Worm (Caenorhabditis elegans): ENCODE results near the gene R03H10.1.

R03H10.1 gene

DNA sequence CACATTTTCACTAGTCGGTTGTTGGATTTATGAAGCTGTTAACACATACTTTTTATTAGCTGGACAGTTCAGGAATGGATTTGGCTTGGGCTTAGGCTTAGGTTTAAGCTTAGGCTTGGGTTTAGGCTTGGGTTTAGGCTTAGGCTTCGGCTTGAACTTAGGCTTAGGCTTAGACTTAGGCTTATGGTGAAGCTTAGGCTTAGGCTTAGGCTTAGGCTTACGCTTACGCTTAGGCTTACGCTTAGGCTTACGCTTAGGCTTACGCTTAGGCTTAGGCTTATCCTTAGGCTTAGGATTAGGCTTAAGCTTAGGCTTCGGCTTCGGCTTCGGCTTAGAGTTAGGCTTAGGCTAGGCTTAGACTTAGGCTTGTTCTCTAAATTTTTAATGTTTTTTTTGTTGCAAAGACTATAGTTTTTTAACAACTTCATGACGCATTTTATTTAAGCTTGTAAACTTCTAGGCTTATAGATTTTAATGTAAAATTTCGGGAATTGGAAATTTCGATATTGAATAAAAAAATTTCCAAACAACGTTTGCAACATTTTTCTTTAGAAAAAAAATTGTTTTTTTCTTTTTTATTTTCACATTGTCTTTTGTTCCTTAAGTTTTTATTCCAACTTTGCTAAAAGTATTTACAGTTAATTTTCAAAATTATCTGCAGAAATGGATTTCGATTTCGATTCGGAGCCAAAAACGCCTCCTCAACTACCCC lies 24.8 kb upstream of the R03H10.1 start, which contains the start of gene R03H10.2:
Gene R03H10.2, plus strand, starts transcription at position 662 of the 712 bp plus-strand sequence.
- TF ChIP-seq R02D3.7 (tag; optimal IDR thresholded peaks at IDR 0.05) (no peak), lin-39 (tag; optimal IDR thresholded peaks at IDR 0.05) (no peak), nfya-1 (tag; optimal IDR thresholded peaks at IDR 0.05; ENCODE audit: insufficient read depth) (no peak), nhr-76 (tag; optimal IDR thresholded peaks at IDR 0.05) (no peak), pha-4 (tag; optimal IDR thresholded peaks at IDR 0.05) (no peak), ama-1 (optimal IDR thresholded peaks at IDR 0.05) (no peak), nhr-77 (tag; optimal IDR thresholded peaks at IDR 0.05) (no peak), nhr-237 (tag; optimal IDR thresholded peaks at IDR 0.05) (no peak), pqm-1 (tag; optimal IDR thresholded peaks at IDR 0.05) (no peak), unc-39 (tag; optimal IDR thresholded peaks at IDR 0.05) (no peak), ztf-11 (tag; optimal IDR thresholded peaks at IDR 0.05) (no peak), ztf-4 (tag; optimal IDR thresholded peaks at IDR 0.05) (no peak), nhr-67 (tag; optimal IDR thresholded peaks at IDR 0.05) (no peak), aly-2 (tag; optimal IDR thresholded peaks at IDR 0.05) (no peak), zag-1 (tag; optimal IDR thresholded peaks at IDR 0.05) (no peak), nhr-43 (tag; optimal IDR thresholded peaks at IDR 0.05; ENCODE audit: poor library complexity, severe bottlenecking) (no peak), ceh-82 (tag; optimal IDR thresholded peaks at IDR 0.05) (no peak), nhr-25 (tag; optimal IDR thresholded peaks at IDR 0.05) (no peak)

DNA sequence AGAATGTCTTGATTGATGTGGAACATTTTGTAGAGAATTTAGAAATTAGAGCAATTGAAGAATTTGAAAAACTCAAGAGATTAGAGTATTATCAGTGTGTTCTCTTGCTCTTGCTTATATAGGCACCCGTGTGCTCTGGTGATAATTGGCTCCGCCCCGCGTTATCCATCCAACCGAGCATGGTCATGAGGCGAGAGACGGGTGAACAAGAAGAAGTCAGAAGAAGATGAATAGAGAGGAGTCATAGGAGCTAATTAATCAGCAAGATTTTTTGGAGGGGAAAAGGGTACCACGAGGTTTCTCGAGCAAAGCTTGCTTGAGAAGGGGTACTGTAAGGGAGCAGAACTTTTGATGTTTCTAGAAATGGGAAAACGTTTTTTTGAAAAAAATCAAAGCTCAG lies 22.2 kb upstream of the R03H10.1 start:
- TF ChIP-seq nhr-28 (tag; optimal IDR thresholded peaks at IDR 0.05) (no peak), sea-2 (GFP tag; optimal IDR thresholded peaks at IDR 0.05) (no peak), aly-2 (tag; optimal IDR thresholded peaks at IDR 0.05) (no peak), skn-1 (tag; optimal IDR thresholded peaks at IDR 0.05) (no peak), snpc-4 (tag; optimal IDR thresholded peaks at IDR 0.05) (no peak), tbx-2 (tag; optimal IDR thresholded peaks at IDR 0.05) (no peak), ceh-82 (tag; optimal IDR thresholded peaks at IDR 0.05) (no peak), ZK546.5 (tag; optimal IDR thresholded peaks at IDR 0.05) (no peak), elt-3 (tag; optimal IDR thresholded peaks at IDR 0.05) (no peak), nhr-43 (tag; optimal IDR thresholded peaks at IDR 0.05; ENCODE audit: poor library complexity, severe bottlenecking) (no peak), unc-62 (GFP tag; optimal IDR thresholded peaks at IDR 0.05) (no peak), ceh-9 (tag; optimal IDR thresholded peaks at IDR 0.05) (no peak), eor-1 (tag; optimal IDR thresholded peaks at IDR 0.05) (no peak)

DNA sequence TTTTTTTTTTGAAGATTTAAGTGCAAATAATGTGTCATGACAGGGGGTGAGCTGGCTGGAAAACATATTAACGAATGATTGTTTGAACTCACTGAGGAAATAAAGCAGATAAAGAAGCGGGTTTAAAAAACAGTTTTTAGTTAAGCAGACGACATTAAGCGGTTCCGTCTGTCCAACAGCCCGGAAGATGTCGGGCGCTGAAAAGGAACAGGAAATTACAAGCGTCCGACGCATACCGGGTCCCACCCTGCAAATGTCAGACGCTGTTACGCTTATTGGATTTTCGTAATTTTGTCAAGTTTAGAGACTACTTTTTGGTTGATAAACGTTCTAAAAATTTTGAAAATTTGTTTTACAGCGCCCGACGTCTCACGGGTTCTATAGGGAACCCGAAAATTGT lies 20.5 kb upstream of the R03H10.1 start:
- no peak for TF ChIP-seq egl-5 (tag; optimal IDR thresholded peaks at IDR 0.05)
- no peak for TF ChIP-seq ama-1 (optimal IDR thresholded peaks at IDR 0.05)
- no peak for TF ChIP-seq eor-1 (tag; optimal IDR thresholded peaks at IDR 0.05)
- no peak for TF ChIP-seq unc-39 (tag; optimal IDR thresholded peaks at IDR 0.05)
- TF ChIP-seq nhr-25 (tag; optimal IDR thresholded peaks at IDR 0.05) = no peak
- no peak for TF ChIP-seq ZK546.5 (tag; optimal IDR thresholded peaks at IDR 0.05)
- no peak for TF ChIP-seq ceh-28 (tag; optimal IDR thresholded peaks at IDR 0.05)
- no peak for TF ChIP-seq ztf-4 (tag; optimal IDR thresholded peaks at IDR 0.05)
- no peak for TF ChIP-seq zag-1 (tag; optimal IDR thresholded peaks at IDR 0.05)
- TF ChIP-seq ztf-11 (tag; optimal IDR thresholded peaks at IDR 0.05) = no peak
- no peak for TF ChIP-seq ceh-82 (tag; optimal IDR thresholded peaks at IDR 0.05)
- no peak for TF ChIP-seq skn-1 (tag; optimal IDR thresholded peaks at IDR 0.05)

DNA sequence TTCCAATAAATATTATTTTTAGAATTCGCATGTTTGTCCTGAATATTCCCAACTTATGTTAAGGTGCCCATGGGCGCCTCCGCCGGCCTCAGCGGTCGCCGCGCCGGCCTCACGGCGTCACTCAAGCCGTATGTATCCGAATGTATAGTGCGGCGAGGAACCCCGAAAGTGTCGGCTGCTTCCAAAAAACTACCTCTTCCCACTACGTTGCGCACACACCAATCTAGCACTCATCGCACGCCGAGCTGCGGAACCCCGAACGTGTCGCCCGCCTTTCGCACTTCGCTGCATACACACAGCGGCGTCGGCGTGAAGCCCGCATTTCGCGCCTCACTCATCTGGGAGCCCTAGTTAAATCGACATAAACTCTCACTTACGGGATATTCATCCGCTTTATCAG lies 12.2 kb upstream of the R03H10.1 start:
- TF ChIP-seq nhr-67 (tag; optimal IDR thresholded peaks at IDR 0.05) = no peak
- TF ChIP-seq tbx-2 (tag; optimal IDR thresholded peaks at IDR 0.05) = no peak
- TF ChIP-seq sea-2 (GFP tag; optimal IDR thresholded peaks at IDR 0.05) = no peak
- TF ChIP-seq elt-1 (tag; optimal IDR thresholded peaks at IDR 0.05) = no peak
- TF ChIP-seq nfya-1 (tag; optimal IDR thresholded peaks at IDR 0.05; ENCODE audit: insufficient read depth) = no peak
- no peak for TF ChIP-seq nhr-12 (tag; optimal IDR thresholded peaks at IDR 0.05)
- TF ChIP-seq nhr-77 (tag; optimal IDR thresholded peaks at IDR 0.05) = no peak
- no peak for TF ChIP-seq skn-1 (tag; optimal IDR thresholded peaks at IDR 0.05)
- no peak for TF ChIP-seq ZK546.5 (tag; optimal IDR thresholded peaks at IDR 0.05)
- no peak for TF ChIP-seq nhr-23 (tag; optimal IDR thresholded peaks at IDR 0.05)
- TF ChIP-seq eor-1 (tag; optimal IDR thresholded peaks at IDR 0.05) = no peak
- TF ChIP-seq lsy-12 (tag; optimal IDR thresholded peaks at IDR 0.05) = no peak

Measured in whole organism, L3 larva.